Worm (Caenorhabditis elegans) whole organism, L4 larva: Measurements from ENCODE around the gene acp-1.

Experiments used
- D1046.2 ChIP-seq: fragments of 200-800 bp; sonication (Bioruptor generic); IDR thresholded peaks from 2 replicates; pipeline ENCODE4 v1.3.6; 2022; ENCODE audit warnings: missing genetic modification characterization, missing compliant biosample characterization
- F26F4.8 ChIP-seq: fragments of 200-800 bp; sonication (Bioruptor generic); conservative IDR thresholded peaks from 2 replicates; pipeline ENCODE4 v1.3.6; 2022; ENCODE audit warnings: missing genetic modification characterization, missing compliant biosample characterization
- F49E8.2 ChIP-seq: sonication (generic microtip); optimal IDR thresholded peaks from 2 replicates; lab custom pipeline; 2016; ENCODE audit warnings: missing compliant biosample characterization, mild to moderate bottlenecking, missing genetic modification characterization, borderline replicate concordance
- T20F7.1 ChIP-seq: fragments of 200-800 bp; sonication (Bioruptor generic); optimal IDR thresholded peaks from 2 replicates; lab custom pipeline; 2018; ENCODE audit warnings: mild to moderate bottlenecking, missing genetic modification characterization, missing compliant biosample characterization
- T26A8.4 ChIP-seq: fragments of 200-800 bp; sonication (Bioruptor generic); IDR thresholded peaks from 2 replicates; pipeline ENCODE4 v1.3.6; 2022; ENCODE audit warnings: missing genetic modification characterization, missing compliant biosample characterization
- Y105C5A.15 ChIP-seq: fragments of 200-800 bp; sonication (Bioruptor generic); IDR thresholded peaks from 2 replicates; pipeline ENCODE4 v1.3.6; 2022; ENCODE audit warnings: missing genetic modification characterization, missing compliant biosample characterization
- Y48G9A.11 ChIP-seq: fragments of 200-800 bp; sonication (Bioruptor generic); IDR thresholded peaks from 2 replicates; pipeline ENCODE4 v1.3.6; 2022; ENCODE audit warnings: missing genetic modification reagents, missing genetic modification characterization, missing compliant biosample characterization
- Y75B8A.6 ChIP-seq: fragments of 200-800 bp; sonication (Bioruptor generic); IDR thresholded peaks from 2 replicates; pipeline ENCODE4 v1.3.6; 2022; ENCODE audit warnings: missing genetic modification reagents, missing genetic modification characterization, missing compliant biosample characterization
- ZK337.2 ChIP-seq: fragments of 200-800 bp; sonication (Bioruptor generic); IDR thresholded peaks from 2 replicates; pipeline ENCODE4 v1.3.6; 2022; ENCODE audit warnings: missing genetic modification reagents, missing genetic modification characterization, missing compliant biosample characterization
- aha-1 ChIP-seq: fragments of 150-350 bp; peaks from one replicate; lab custom pipeline; 2014; ENCODE audit warnings: missing biosample characterization, missing genetic modification characterization
- ama-1 ChIP-seq: fragments of 150-350 bp; optimal IDR thresholded peaks from 2 replicates; lab custom pipeline; 2014; ENCODE audit warnings: inconsistent platforms, mixed read lengths
- arid-1 ChIP-seq: fragments of 200-800 bp; sonication (Bioruptor generic); conservative IDR thresholded peaks from 2 replicates; pipeline ENCODE4 v1.3.6; 2022; ENCODE audit warnings: missing genetic modification reagents, missing genetic modification characterization, missing compliant biosample characterization
- ceh-20 ChIP-seq: fragments of 200-800 bp; sonication (Bioruptor generic); IDR thresholded peaks from 2 replicates; pipeline ENCODE4 v1.3.6; 2022; ENCODE audit warnings: missing genetic modification reagents, missing genetic modification characterization, missing compliant biosample characterization
- ceh-32 ChIP-seq: sonication (generic microtip); optimal IDR thresholded peaks from 2 replicates; lab custom pipeline; 2016; ENCODE audit warnings: mild to moderate bottlenecking, missing genetic modification characterization, missing compliant biosample characterization; ENCODE audit not compliant: poor library complexity
- ceh-62 ChIP-seq: sonication (generic microtip); optimal IDR thresholded peaks from 2 replicates; lab custom pipeline; 2017; ENCODE audit warnings: missing biosample characterization, missing genetic modification characterization
- ces-1 ChIP-seq: fragments of 150-350 bp; sonication (generic microtip); optimal IDR thresholded peaks from 4 replicates; lab custom pipeline; 2014; ENCODE audit warnings: missing biosample characterization, missing genetic modification reagents, missing genetic modification characterization
- cey-2 ChIP-seq: sonication (generic microtip); optimal IDR thresholded peaks from 3 replicates; lab custom pipeline; 2017; ENCODE audit warnings: missing genetic modification characterization, mild to moderate bottlenecking, missing compliant biosample characterization, antibody characterized with exemption, borderline replicate concordance; ENCODE audit not compliant: insufficient read depth
- ctbp-1 ChIP-seq: fragments of 200-800 bp; sonication (Bioruptor generic); IDR thresholded peaks from 2 replicates; pipeline ENCODE4 v1.3.6; 2022; ENCODE audit warnings: missing genetic modification reagents, missing genetic modification characterization, missing compliant biosample characterization
- daf-16 ChIP-seq, 3 experiments: sonication (generic microtip); optimal IDR thresholded peaks; 2 replicates each; lab custom pipeline; 2016 to 2017; ENCODE audit warnings: missing genetic modification characterization in 3 of 3, missing genetic modification reagents in 3 of 3, mild to moderate bottlenecking in 2 of 3, missing compliant biosample characterization in 2 of 3, missing biosample characterization in 1 of 3, moderate library complexity in 1 of 3
- daf-19 ChIP-seq: fragments of 200-800 bp; sonication (Bioruptor generic); conservative IDR thresholded peaks from 2 replicates; pipeline ENCODE4 v1.3.6; 2022; ENCODE audit warnings: missing genetic modification characterization, missing compliant biosample characterization
- daf-8 ChIP-seq: fragments of 200-800 bp; sonication (Bioruptor generic); IDR thresholded peaks from 2 replicates; pipeline ENCODE4 v1.3.6; 2022; ENCODE audit warnings: missing genetic modification characterization, missing compliant biosample characterization
- dpl-1 ChIP-seq: fragments of 150-350 bp; optimal IDR thresholded peaks from 2 replicates; lab custom pipeline; 2014; ENCODE audit warnings: missing biosample characterization, missing genetic modification reagents, missing genetic modification characterization
- dve-1 ChIP-seq: sonication (generic microtip); optimal IDR thresholded peaks from 2 replicates; lab custom pipeline; 2017; ENCODE audit warnings: antibody characterized with exemption, mild to moderate bottlenecking, missing genetic modification characterization, missing compliant biosample characterization; ENCODE audit not compliant: insufficient read depth
- fkh-10 ChIP-seq: fragments of 150-350 bp; optimal IDR thresholded peaks from 2 replicates; lab custom pipeline; 2014; ENCODE audit warnings: missing biosample characterization, missing genetic modification reagents, missing genetic modification characterization
- gei-8 ChIP-seq: fragments of 200-800 bp; sonication (Bioruptor generic); optimal IDR thresholded peaks from 2 replicates; lab custom pipeline; 2018; ENCODE audit warnings: mild to moderate bottlenecking, missing genetic modification characterization, missing compliant biosample characterization
- hlh-30 ChIP-seq: sonication (generic microtip); optimal IDR thresholded peaks from 2 replicates; lab custom pipeline; 2017; ENCODE audit warnings: antibody characterized with exemption, mild to moderate bottlenecking, missing genetic modification characterization, missing compliant biosample characterization; ENCODE audit not compliant: insufficient read depth
- lin-1 ChIP-seq: fragments of 200-800 bp; sonication (Bioruptor generic); IDR thresholded peaks from 2 replicates; pipeline ENCODE4 v1.3.6; 2022; ENCODE audit warnings: missing genetic modification reagents, missing genetic modification characterization, missing compliant biosample characterization
- lin-38 ChIP-seq: fragments of 200-800 bp; sonication (Bioruptor generic); IDR thresholded peaks from 2 replicates; pipeline ENCODE4 v1.3.6; 2022; ENCODE audit warnings: missing genetic modification reagents, missing genetic modification characterization, missing compliant biosample characterization
- lin-39 ChIP-seq: fragments of 150-350 bp; optimal IDR thresholded peaks from 2 replicates; lab custom pipeline; 2014; ENCODE audit warnings: missing biosample characterization, missing genetic modification reagents, missing genetic modification characterization
- lir-3 ChIP-seq: sonication (generic microtip); optimal IDR thresholded peaks from 2 replicates; lab custom pipeline; 2016; ENCODE audit warnings: mild to moderate bottlenecking, missing genetic modification characterization, missing compliant biosample characterization
- mdl-1 ChIP-seq, 2 experiments: fragments of 150-350 bp in 1 of 2; sonication (generic microtip) in 1 of 2; optimal IDR thresholded peaks; 2 replicates each; lab custom pipeline; 2014 to 2017; ENCODE audit warnings: missing biosample characterization in 2 of 2, missing genetic modification characterization in 2 of 2
- mdt-29 ChIP-seq: fragments of 200-800 bp; sonication (Bioruptor generic); IDR thresholded peaks from 2 replicates; pipeline ENCODE4 v1.3.6; 2022; ENCODE audit warnings: missing genetic modification reagents, missing genetic modification characterization, missing compliant biosample characterization
- mep-1 ChIP-seq: fragments of 150-350 bp; sonication (generic microtip); optimal IDR thresholded peaks from 3 replicates; lab custom pipeline; 2014; ENCODE audit warnings: missing biosample characterization, missing genetic modification characterization
- mxl-2 ChIP-seq: fragments of 200-800 bp; sonication (Bioruptor generic); conservative IDR thresholded peaks from 2 replicates; pipeline ENCODE4 v1.3.6; 2022; ENCODE audit warnings: missing genetic modification reagents, missing genetic modification characterization, missing compliant biosample characterization
- mxl-3 ChIP-seq: fragments of 200-800 bp; sonication (Bioruptor generic); optimal IDR thresholded peaks from 2 replicates; lab custom pipeline; 2018; ENCODE audit warnings: mild to moderate bottlenecking, missing genetic modification characterization, missing compliant biosample characterization
- nhr-25 ChIP-seq: sonication (generic microtip); optimal IDR thresholded peaks from 2 replicates; lab custom pipeline; 2017; ENCODE audit warnings: missing genetic modification characterization, mild to moderate bottlenecking, missing compliant biosample characterization, antibody characterized with exemption, moderate library complexity, borderline replicate concordance; ENCODE audit not compliant: insufficient read depth
- nhr-6 ChIP-seq: fragments of 150-350 bp; optimal IDR thresholded peaks from 2 replicates; lab custom pipeline; 2014; ENCODE audit warnings: missing biosample characterization, missing genetic modification characterization
- skn-1 ChIP-seq: fragments of 150-350 bp; optimal IDR thresholded peaks from 2 replicates; lab custom pipeline; 2014; ENCODE audit warnings: missing biosample characterization, missing genetic modification characterization
- tra-1 ChIP-seq: fragments of 200-800 bp; sonication (Bioruptor generic); IDR thresholded peaks from 2 replicates; pipeline ENCODE4 v1.3.6; 2022; ENCODE audit warnings: missing genetic modification reagents, missing genetic modification characterization, missing compliant biosample characterization
- unc-130 ChIP-seq: sonication (generic microtip); optimal IDR thresholded peaks from 2 replicates; lab custom pipeline; 2016; ENCODE audit warnings: missing genetic modification reagents, missing genetic modification characterization, missing compliant biosample characterization
- unc-39 ChIP-seq: sonication (generic microtip); optimal IDR thresholded peaks from 2 replicates; lab custom pipeline; 2017; ENCODE audit warnings: missing biosample characterization, missing genetic modification characterization
- unc-62 ChIP-seq, 3 experiments: fragments of 150-350 bp in 1 of 3; sonication (generic microtip); optimal IDR thresholded peaks in 2 of 3; peaks in 1 of 3; 1 replicate in 1 of 3; 2 replicates in 2 of 3; lab custom pipeline; 2014 to 2017; ENCODE audit warnings: missing biosample characterization in 3 of 3, missing genetic modification characterization in 3 of 3, missing genetic modification reagents in 3 of 3, missing genotype in 1 of 3
- zag-1 ChIP-seq: fragments of 150-350 bp; optimal IDR thresholded peaks from 2 replicates; lab custom pipeline; 2014; ENCODE audit warnings: missing biosample characterization, missing genetic modification characterization
- zip-11 ChIP-seq: fragments of 200-800 bp; sonication (Bioruptor generic); IDR thresholded peaks from 2 replicates; pipeline ENCODE4 v1.3.6; 2022; ENCODE audit warnings: missing genetic modification characterization, missing compliant biosample characterization
- ztf-11 ChIP-seq: fragments of 150-350 bp; optimal IDR thresholded peaks from 2 replicates; lab custom pipeline; 2014; ENCODE audit warnings: missing biosample characterization, missing genetic modification characterization

acp-1 gene

DNA sequence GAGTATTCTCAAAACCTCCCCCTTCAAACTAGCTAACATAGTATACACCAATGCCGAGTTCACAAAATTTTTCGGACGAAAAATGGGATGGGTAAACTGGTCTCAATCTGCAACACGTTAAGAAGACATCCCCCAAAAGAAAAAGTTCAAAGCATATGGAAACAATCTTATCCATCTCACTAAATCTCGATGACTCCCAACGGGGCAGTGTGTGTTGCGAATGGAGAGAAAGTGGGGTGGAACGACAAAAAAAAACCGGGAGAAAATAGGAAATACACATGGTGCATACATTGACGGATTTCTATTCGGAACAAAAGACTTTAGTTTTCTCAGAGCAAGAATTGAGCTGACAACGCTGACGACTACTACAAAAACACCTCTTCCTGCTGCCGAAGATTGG lies 9.9 kb downstream of the acp-1 start:
- no peak for TF ChIP-seq tra-1
- peak; percentile 55 for TF ChIP-seq aha-1 (tag; lab: Kevin White, UChicago)
- TF ChIP-seq, all 104 proteins: peak for 1

DNA sequence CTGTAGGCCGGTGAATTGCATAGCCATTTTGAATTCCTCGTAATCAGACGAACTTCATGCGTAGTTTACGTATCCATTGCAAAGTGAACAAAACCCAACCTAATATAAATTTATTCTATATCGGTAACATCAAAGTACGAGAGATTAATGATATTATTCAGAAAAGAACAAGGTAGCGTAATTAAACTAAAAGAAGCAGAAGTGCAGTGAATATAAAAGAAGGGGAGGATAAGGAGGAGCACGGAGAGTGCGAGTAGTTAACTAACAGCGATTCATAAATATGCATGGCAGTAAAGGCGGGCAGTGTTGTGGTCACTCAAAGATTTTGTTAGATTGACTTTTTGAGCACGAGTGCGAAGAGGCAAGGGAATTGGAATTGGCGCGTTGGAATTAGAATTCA lies 10.6 kb downstream of the acp-1 start, which contains the start of gene clc-3:
TSS of gene clc-3 (minus strand) at position 101 of the 400 bp plus-strand sequence.
- TF ChIP-seq nhr-6 (tag; lab: Kevin White, UChicago) (no peak), cey-2 (no peak), unc-62 (GFP tag; optimal IDR thresholded peaks at IDR 0.05 in 1 of 2; lab: Kevin White, UChicago) (peak in 1 of 2 experiments; percentile 62), unc-62 (tag; optimal IDR thresholded peaks at IDR 0.05; lab: Kevin White, UChicago) (no peak), Y48G9A.11 (no peak)
- TF ChIP-seq, all 104 proteins: peak for 1

DNA sequence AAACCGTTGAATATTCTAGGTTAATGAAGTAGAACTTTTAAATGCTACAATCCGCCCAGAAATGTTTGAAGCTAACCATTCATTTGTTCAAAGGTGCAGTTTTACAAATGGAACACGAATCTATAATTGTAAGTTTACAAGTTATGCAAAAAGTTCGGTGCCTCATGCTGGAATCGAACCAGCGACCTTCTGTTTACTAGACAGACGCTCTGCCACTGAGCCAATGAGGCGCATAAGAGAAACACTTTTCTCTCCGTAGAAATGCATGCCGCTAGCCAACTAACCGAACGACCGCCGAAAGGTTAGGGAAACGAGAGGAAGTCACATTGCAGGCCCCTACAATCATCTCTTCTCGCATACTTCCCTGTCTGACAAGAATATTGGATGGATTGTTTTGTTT lies 14.0 kb downstream of the acp-1 start:
- TF ChIP-seq arid-1 (GFP tag; lab: Robert Waterston, UW): peak; percentile 94
- peak; percentile 89 for TF ChIP-seq zip-11 (GFP tag; lab: Robert Waterston, UW)
- peak; percentile 37 for TF ChIP-seq F49E8.2 (tag; lab: Kevin White, UChicago)
- peak; percentile 88 for TF ChIP-seq ctbp-1 (GFP tag; lab: Robert Waterston, UW)
- peak; percentile 22 for TF ChIP-seq ceh-32 (tag; lab: Kevin White, UChicago)
- TF ChIP-seq skn-1 (tag; lab: Kevin White, UChicago): no peak
- no peak for TF ChIP-seq fkh-10 (GFP tag; lab: Kevin White, UChicago)
- peak; percentile 34 for TF ChIP-seq lir-3 (tag; lab: Kevin White, UChicago)
- TF ChIP-seq lin-38 (GFP tag; lab: Robert Waterston, UW): no peak
- TF ChIP-seq zag-1 (tag; lab: Kevin White, UChicago): no peak
- TF ChIP-seq nhr-25 (tag; lab: Kevin White, UChicago): no peak
- TF ChIP-seq ces-1 (GFP tag; lab: Kevin White, UChicago): no peak
- TF ChIP-seq ztf-11 (tag; lab: Kevin White, UChicago): no peak
- TF ChIP-seq Y105C5A.15 (GFP tag; lab: Robert Waterston, UW): peak; percentile 98
- peak; percentile 76 for TF ChIP-seq D1046.2
- peak; percentile 56 for TF ChIP-seq dve-1 (tag; lab: Kevin White, UChicago)
- TF ChIP-seq mep-1 (tag; lab: Kevin White, UChicago): peak; percentile 78
- no peak for TF ChIP-seq Y75B8A.6 (GFP tag; lab: Robert Waterston, UW)
- TF ChIP-seq ceh-62: no peak
- no peak for TF ChIP-seq unc-62 (GFP tag; optimal IDR thresholded peaks at IDR 0.05 in 1 of 2; lab: Kevin White, UChicago)
- no peak for TF ChIP-seq unc-62 (tag; optimal IDR thresholded peaks at IDR 0.05; lab: Kevin White, UChicago)
- no peak for TF ChIP-seq lin-1 (GFP tag; lab: Robert Waterston, UW)
- TF ChIP-seq dpl-1: no peak
- TF ChIP-seq ceh-20: peak; percentile 81
- peak; percentile 44 for TF ChIP-seq unc-130 (GFP tag; lab: Kevin White, UChicago)
- TF ChIP-seq daf-8: no peak
- no peak for TF ChIP-seq unc-39
- peak; percentile 81 for TF ChIP-seq F26F4.8
- peak; percentile 72 for TF ChIP-seq hlh-30 (tag; lab: Kevin White, UChicago)
- no peak for TF ChIP-seq lin-39 (tag; lab: Kevin White, UChicago)
- peak; percentile 93 for TF ChIP-seq daf-19 (GFP tag; lab: Robert Waterston, UW)
- peak; percentile 81 for TF ChIP-seq gei-8
- TF ChIP-seq mdl-1 (tag; optimal IDR thresholded peaks at IDR 0.05; lab: Kevin White, UChicago): peak in 1 of 2 experiments; percentile 56
- TF ChIP-seq Y48G9A.11: peak; percentile 82
- TF ChIP-seq daf-16 (GFP tag; optimal IDR thresholded peaks at IDR 0.05; lab: Kevin White, UChicago): peak; percentile 45 to 82
- TF ChIP-seq daf-16 (tag; optimal IDR thresholded peaks at IDR 0.05; lab: Kevin White, UChicago): peak; percentile 89
- no peak for TF ChIP-seq ama-1 (lab: Kevin White, UChicago)
- TF ChIP-seq mxl-3: peak; percentile 66
- peak; percentile 16 for TF ChIP-seq T20F7.1 (GFP tag; lab: Kevin White, UChicago)
- TF ChIP-seq mxl-2 (GFP tag; lab: Robert Waterston, UW): peak; percentile 70; the same call in 1 of the 2 replicates
- TF ChIP-seq ZK337.2 (GFP tag; lab: Robert Waterston, UW): no peak
- TF ChIP-seq T26A8.4 (GFP tag; lab: Robert Waterston, UW): peak; percentile 90
- TF ChIP-seq mdt-29 (GFP tag; lab: Robert Waterston, UW): peak; percentile 81; the same call in 1 of the 2 replicates
